Fruit fly (Drosophila melanogaster): ENCODE results near the gene CG7900.

DNA sequence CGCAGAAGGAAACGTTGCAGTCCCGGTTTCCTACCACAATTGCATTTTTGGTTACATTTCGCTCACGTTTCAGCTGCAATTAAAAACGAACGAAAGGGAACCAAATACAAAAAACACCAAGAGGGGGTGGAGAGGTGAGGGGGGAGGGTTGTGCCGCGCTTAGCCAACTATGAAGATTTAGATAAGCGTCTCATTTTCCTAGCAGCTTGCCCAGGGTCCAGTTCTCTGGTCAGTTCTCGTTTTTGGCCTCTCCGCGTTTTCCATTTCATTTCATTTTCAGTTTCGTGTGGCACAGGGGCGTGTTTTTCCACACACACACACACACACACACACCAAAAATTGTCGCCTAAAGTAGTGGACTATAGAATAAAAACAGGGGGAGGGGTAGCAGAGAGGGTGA is 44.2 kb downstream of the CG7900 start:
- TF ChIP-seq usp (GFP tag; optimal IDR thresholded peaks at IDR 0.05): no peak
- no peak for TF ChIP-seq pan (optimal IDR thresholded peaks at IDR 0.05)
- TF ChIP-seq CG8478 (optimal IDR thresholded peaks at IDR 0.05): no peak

Data from whole organism.